Fruit fly (Drosophila melanogaster) whole organism, prepupa: ENCODE data around the gene acj6.

Experiments
- Blimp-1 ChIP-seq: fragments of 200-800 bp; sonication (Bioruptor generic); optimal IDR thresholded peaks from 3 replicates; lab custom pipeline; 2017; ENCODE audit warnings: missing biosample characterization, missing genetic modification characterization, mild to moderate bottlenecking, moderate library complexity, missing genetic modification reagents
- CG10669 ChIP-seq: fragments of 200-800 bp; sonication (Bioruptor generic); optimal IDR thresholded peaks from 3 replicates; lab custom pipeline; 2018; ENCODE audit warnings: missing biosample characterization, mild to moderate bottlenecking, missing genetic modification characterization, moderate library complexity
- CG11762 ChIP-seq: fragments of 200-800 bp; sonication (Bioruptor generic); optimal IDR thresholded peaks from 3 replicates; lab custom pipeline; 2016; ENCODE audit warnings: missing biosample characterization, missing genetic modification characterization; ENCODE audit not compliant: insufficient read depth
- CG1621 ChIP-seq: fragments of 200-800 bp; sonication (Bioruptor generic); optimal IDR thresholded peaks from 3 replicates; lab custom pipeline; 2018; ENCODE audit warnings: missing biosample characterization, mild to moderate bottlenecking, missing genetic modification characterization
- CG16779 ChIP-seq: fragments of 200-800 bp; sonication (Bioruptor generic); optimal IDR thresholded peaks from 3 replicates; lab custom pipeline; 2017; ENCODE audit warnings: missing biosample characterization, mild to moderate bottlenecking, missing genetic modification characterization
- CG3032 ChIP-seq: fragments of 200-800 bp; optimal IDR thresholded peaks from 2 replicates; lab custom pipeline; 2019; ENCODE audit warnings: missing biosample characterization, mild to moderate bottlenecking, missing genetic modification characterization, moderate library complexity
- CG31627 ChIP-seq: fragments of 200-800 bp; sonication (Bioruptor generic); optimal IDR thresholded peaks from 3 replicates; lab custom pipeline; 2016; ENCODE audit warnings: missing biosample characterization, missing genetic modification characterization
- CG32006 ChIP-seq: fragments of 200-800 bp; sonication (Bioruptor generic); optimal IDR thresholded peaks from 3 replicates; lab custom pipeline; 2017; ENCODE audit warnings: missing biosample characterization, mild to moderate bottlenecking, missing genetic modification characterization
- CG3919 ChIP-seq: fragments of 200-800 bp; sonication (Bioruptor generic); optimal IDR thresholded peaks from 3 replicates; lab custom pipeline; 2016; ENCODE audit warnings: missing biosample characterization, missing genetic modification characterization
- CG6792 ChIP-seq: fragments of 200-800 bp; sonication (Bioruptor generic); optimal IDR thresholded peaks from 3 replicates; lab custom pipeline; 2016; ENCODE audit warnings: missing biosample characterization, missing genetic modification characterization
- CG6854 ChIP-seq: fragments of 200-800 bp; sonication (Bioruptor generic); optimal IDR thresholded peaks from 2 replicates; lab custom pipeline; 2017; ENCODE audit warnings: missing biosample characterization, mild to moderate bottlenecking, missing genetic modification characterization
- CG8119 ChIP-seq: fragments of 200-800 bp; sonication (Bioruptor generic); IDR thresholded peaks from 3 replicates; pipeline ENCODE4 v1.3.6; 2022; ENCODE audit warnings: missing biosample characterization, missing genetic modification characterization
- CG8632 ChIP-seq: fragments of 200-800 bp; sonication (Bioruptor generic); optimal IDR thresholded peaks from 3 replicates; lab custom pipeline; 2016; ENCODE audit warnings: missing biosample characterization, missing genetic modification characterization
- CG9139 ChIP-seq: fragments of 200-800 bp; sonication (Bioruptor generic); optimal IDR thresholded peaks from 3 replicates; lab custom pipeline; 2017; ENCODE audit warnings: missing biosample characterization, mild to moderate bottlenecking, missing genetic modification characterization
- Eip75B ChIP-seq: fragments of 200-800 bp; sonication (Bioruptor generic); optimal IDR thresholded peaks from 3 replicates; lab custom pipeline; 2016; ENCODE audit warnings: missing biosample characterization, missing genetic modification characterization
- Eip78C ChIP-seq: fragments of 200-800 bp; sonication (Bioruptor generic); peaks from one replicate; lab custom pipeline; 2016; ENCODE audit warnings: missing biosample characterization, missing genetic modification characterization
- Eip93F ChIP-seq: fragments of 200-800 bp; sonication (Bioruptor generic); optimal IDR thresholded peaks from 2 replicates; lab custom pipeline; 2016; ENCODE audit warnings: missing biosample characterization, mild to moderate bottlenecking, missing genetic modification characterization
- Ets96B ChIP-seq: fragments of 200-800 bp; optimal IDR thresholded peaks from 2 replicates; lab custom pipeline; 2019; ENCODE audit warnings: missing biosample characterization, mild to moderate bottlenecking, missing genetic modification characterization, moderate library complexity
- Gug ChIP-seq: fragments of 200-800 bp; sonication (Bioruptor generic); IDR thresholded peaks from 2 replicates; pipeline ENCODE4 v1.3.6; 2022; ENCODE audit warnings: missing biosample characterization, missing genetic modification characterization
- Hr39 ChIP-seq: fragments of 200-800 bp; sonication (Bioruptor generic); optimal IDR thresholded peaks from 2 replicates; lab custom pipeline; 2016; ENCODE audit warnings: missing biosample characterization, missing genetic modification characterization
- Hr4 ChIP-seq: fragments of 200-800 bp; sonication (Bioruptor generic); optimal IDR thresholded peaks from 3 replicates; lab custom pipeline; 2016; ENCODE audit warnings: missing biosample characterization, missing genetic modification characterization
- OdsH ChIP-seq: fragments of 200-800 bp; sonication (Bioruptor generic); optimal IDR thresholded peaks from 3 replicates; lab custom pipeline; 2016; ENCODE audit warnings: missing biosample characterization, missing genetic modification characterization
- Smox ChIP-seq: fragments of 200-800 bp; sonication (Bioruptor generic); optimal IDR thresholded peaks from 3 replicates; lab custom pipeline; 2016; ENCODE audit warnings: missing biosample characterization, missing genetic modification characterization
- achi ChIP-seq: fragments of 200-800 bp; sonication (Bioruptor generic); optimal IDR thresholded peaks from 3 replicates; lab custom pipeline; 2016; ENCODE audit warnings: missing biosample characterization, missing genetic modification characterization
- acj6 ChIP-seq: fragments of 200-800 bp; sonication (Bioruptor generic); optimal IDR thresholded peaks from 3 replicates; lab custom pipeline; 2016; ENCODE audit warnings: missing biosample characterization, missing genetic modification characterization
- cyc ChIP-seq: fragments of 200-800 bp; sonication (Bioruptor generic); optimal IDR thresholded peaks from 3 replicates; lab custom pipeline; 2016; ENCODE audit warnings: missing biosample characterization, missing genetic modification characterization
- esn ChIP-seq: fragments of 200-800 bp; sonication (Bioruptor generic); optimal IDR thresholded peaks from 2 replicates; lab custom pipeline; 2016; ENCODE audit warnings: missing biosample characterization, mild to moderate bottlenecking, missing genetic modification characterization, moderate library complexity
- fd85E ChIP-seq: fragments of 200-800 bp; sonication (Bioruptor generic); optimal IDR thresholded peaks from 3 replicates; lab custom pipeline; 2016; ENCODE audit warnings: missing biosample characterization, missing genetic modification characterization
- fkh ChIP-seq: fragments of 200-800 bp; sonication (Bioruptor generic); optimal IDR thresholded peaks from 3 replicates; lab custom pipeline; 2017; ENCODE audit warnings: missing biosample characterization, mild to moderate bottlenecking, missing genetic modification characterization, moderate library complexity
- net ChIP-seq: fragments of 200-800 bp; sonication (Bioruptor generic); optimal IDR thresholded peaks from 3 replicates; lab custom pipeline; 2016; ENCODE audit warnings: missing biosample characterization, missing genetic modification characterization
- pdm3 ChIP-seq: fragments of 200-800 bp; sonication (Bioruptor generic); optimal IDR thresholded peaks from 3 replicates; lab custom pipeline; 2016; ENCODE audit warnings: missing biosample characterization, missing genetic modification characterization
- ss ChIP-seq, 2 experiments: fragments of 200-800 bp; sonication (Bioruptor generic); optimal IDR thresholded peaks; 2 replicates in 1 of 2; 3 replicates in 1 of 2; lab custom pipeline; 2017 to 2018; ENCODE audit warnings: mild to moderate bottlenecking in 2 of 2, missing biosample characterization in 2 of 2, missing genetic modification characterization in 2 of 2, moderate library complexity in 1 of 2
- svp ChIP-seq: fragments of 200-800 bp; sonication (Bioruptor generic); peaks from one replicate; lab custom pipeline; 2016; ENCODE audit warnings: missing biosample characterization, missing genetic modification characterization
- vri ChIP-seq: fragments of 200-800 bp; sonication (Bioruptor generic); optimal IDR thresholded peaks from 3 replicates; lab custom pipeline; 2016; ENCODE audit warnings: missing biosample characterization, mild to moderate bottlenecking, missing genetic modification characterization

The acj6 gene

DNA sequence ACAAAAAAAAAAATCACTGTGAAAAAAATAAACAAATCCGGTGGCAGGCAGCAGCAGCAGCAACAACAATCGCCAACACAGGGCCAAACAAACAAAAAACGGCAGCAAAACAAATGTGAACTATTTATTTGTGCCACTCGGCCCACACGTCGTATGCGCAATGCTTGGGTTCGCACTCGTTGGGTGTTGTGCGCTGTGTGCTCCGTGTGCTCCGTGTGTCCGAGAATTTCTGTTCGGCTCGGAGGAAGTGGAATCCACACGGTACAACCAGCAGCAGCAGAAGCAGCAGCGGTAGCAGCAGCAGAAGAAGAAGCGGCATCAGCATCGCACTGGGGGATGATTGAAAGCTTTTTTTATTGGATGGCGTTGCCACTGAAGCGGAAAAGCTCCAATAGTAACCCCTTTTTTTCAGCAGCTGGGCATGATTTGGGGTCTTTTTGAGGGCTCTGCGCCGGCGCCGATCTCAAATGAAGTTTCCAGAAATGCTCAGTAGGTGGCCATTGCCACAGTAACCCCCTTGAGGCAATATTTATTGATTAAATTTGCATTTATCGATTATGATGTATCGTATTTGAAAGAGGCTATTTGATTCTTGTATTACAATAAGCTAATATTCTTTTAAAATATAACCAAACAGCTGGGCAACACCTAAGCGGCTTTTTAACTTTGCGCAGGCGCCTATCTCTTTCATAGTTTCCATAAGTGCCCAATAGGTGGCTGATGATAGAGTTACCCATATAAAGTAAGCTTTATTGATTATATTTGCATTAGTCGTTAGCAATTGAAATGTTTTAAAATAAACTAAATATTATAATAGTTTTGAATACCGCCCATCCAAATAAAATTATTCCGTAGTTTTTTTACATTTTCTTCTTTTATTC lies 6.6 kb upstream of the acj6 start, which contains the start of gene CG9164:
TSS of gene CG9164 (minus strand) at position 266 of the 881 bp plus-strand sequence.
- TF ChIP-seq CG16779 (tag; lab: Kevin White, UChicago) (no peak), net (GFP tag; lab: Kevin White, UChicago) (no peak), Eip75B (no peak), Eip78C (peak; percentile 9), CG3032 (tag; lab: Kevin White, UChicago) (no peak), pdm3 (GFP tag; lab: Kevin White, UChicago) (no peak), CG6854 (GFP tag; lab: Kevin White, UChicago) (no peak), CG3919 (no peak)

- TF ChIP-seq Hr4 (GFP tag; lab: Kevin White, UChicago) (peak; percentile 38), ss (GFP tag; optimal IDR thresholded peaks at IDR 0.05; lab: Kevin White, UChicago) (no peak), CG10669 (GFP tag; lab: Kevin White, UChicago) (peak; percentile 7), Eip78C (peak; percentile 53), CG11762 (GFP tag; lab: Kevin White, UChicago) (no peak), fkh (GFP tag; lab: Kevin White, UChicago) (no peak), Eip93F (GFP tag; lab: Kevin White, UChicago) (no peak), acj6 (GFP tag; lab: Kevin White, UChicago) (peak; percentile 46), CG32006 (peak; percentile 49), Ets96B (peak; percentile 24), Hr39 (GFP tag; lab: Kevin White, UChicago) (no peak), CG8119 (GFP tag; lab: Robert Waterston, UW) (0 out of 3 replicates have a peak, but pooled peaks have one; percentile 25), svp (GFP tag; lab: Kevin White, UChicago) (peak; percentile 8), pdm3 (GFP tag; lab: Kevin White, UChicago) (peak; percentile 12)
These were observed 4.9 kb upstream of the acj6 start for dm6 chrX:15383513-15384373.

DNA sequence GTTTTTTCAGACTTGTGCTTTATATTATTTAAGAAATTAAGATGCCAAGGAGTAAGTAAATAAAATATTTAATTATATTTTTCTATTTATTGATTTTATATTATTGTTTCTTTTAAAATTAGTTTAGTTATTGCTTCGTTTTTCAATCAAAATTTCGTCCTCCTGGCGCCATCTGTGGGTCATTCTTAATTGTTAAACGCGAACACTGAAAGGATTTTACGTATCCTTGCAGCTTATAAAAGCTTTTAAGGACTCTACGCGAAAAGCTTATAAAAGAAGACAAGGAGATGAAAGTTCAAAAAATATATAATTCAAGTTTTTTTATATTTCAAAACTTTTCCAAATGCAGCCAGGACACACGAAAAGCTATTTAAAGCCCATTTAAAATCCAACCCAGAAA lies 1.3 kb upstream of the acj6 start:
- TF ChIP-seq CG9139 (GFP tag; lab: Kevin White, UChicago) (no peak), CG31627 (no peak), CG8632 (GFP tag; lab: Kevin White, UChicago) (no peak), Hr39 (GFP tag; lab: Kevin White, UChicago) (no peak), Smox (no peak), CG11762 (GFP tag; lab: Kevin White, UChicago) (no peak), CG32006 (no peak), Blimp-1 (GFP tag; lab: Kevin White, UChicago) (no peak), vri (no peak), CG3032 (tag; lab: Kevin White, UChicago) (no peak), CG6792 (GFP tag; lab: Kevin White, UChicago) (no peak), cyc (no peak)
- TF ChIP-seq, all 60 proteins: peak for 0

dm6 chrX:15370103-15370502 lies 8.8 kb downstream of the acj6 start:
- no peak for TF ChIP-seq CG32006
- no peak for TF ChIP-seq cyc
- no peak for TF ChIP-seq OdsH
- no peak for TF ChIP-seq Gug (GFP tag; lab: Robert Waterston, UW)
- no peak for TF ChIP-seq CG3919
- no peak for TF ChIP-seq esn (GFP tag; lab: Kevin White, UChicago)
- no peak for TF ChIP-seq net (GFP tag; lab: Kevin White, UChicago)
- no peak for TF ChIP-seq achi (GFP tag; lab: Kevin White, UChicago)
- TF ChIP-seq fd85E, result no peak
- no peak for TF ChIP-seq CG11762 (GFP tag; lab: Kevin White, UChicago)
- TF ChIP-seq CG1621, result no peak
- TF ChIP-seq CG6854 (GFP tag; lab: Kevin White, UChicago), result no peak
